Worm (Caenorhabditis elegans): ENCODE data around the gene R53.4.

R53.4 gene

DNA sequence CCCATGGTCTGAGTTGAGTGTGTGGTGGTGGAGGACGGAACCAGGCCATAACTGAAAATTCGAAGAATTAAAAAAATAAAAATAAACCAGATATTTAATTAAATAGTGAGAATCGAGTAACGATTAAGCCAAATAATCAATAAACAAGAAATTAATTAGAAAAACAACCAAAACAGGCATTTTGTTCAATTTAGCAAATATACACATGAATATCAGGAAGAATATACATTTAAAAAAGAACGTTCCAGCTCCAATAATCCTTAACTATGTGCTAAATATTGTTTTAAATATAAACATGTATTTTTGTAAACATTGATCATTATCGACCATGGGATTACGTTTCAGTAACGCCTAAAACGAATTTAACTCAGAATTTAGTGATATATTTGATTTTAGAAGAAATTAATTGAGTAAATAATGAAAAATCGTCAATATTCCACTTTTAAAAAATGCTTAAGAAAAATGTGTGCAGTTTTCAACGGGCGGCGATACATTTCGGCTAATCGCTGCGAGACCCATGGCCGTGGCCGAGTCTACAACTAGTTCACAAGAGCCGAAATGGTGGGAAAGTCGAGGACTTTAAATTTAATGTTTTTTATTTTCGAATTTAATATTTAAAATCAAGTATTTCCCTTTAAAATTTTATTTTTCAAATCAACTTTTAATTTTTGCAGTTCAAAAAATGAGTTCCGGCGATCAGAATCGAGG lies at the start of gene R53.4, which contains the start of gene psf-1 (continued):
- TF ChIP-seq rnt-1 (tag; optimal IDR thresholded peaks at IDR 0.05) (peak; percentile 91), efl-3 (GFP tag; optimal IDR thresholded peaks at IDR 0.05) (no peak), nhr-77 (tag; optimal IDR thresholded peaks at IDR 0.05) (peak; percentile 25), blmp-1 (tag; optimal IDR thresholded peaks at IDR 0.05) (peak; percentile 62), fos-1 (tag; optimal IDR thresholded peaks at IDR 0.05) (no peak), ceh-8 (GFP tag; optimal IDR thresholded peaks at IDR 0.05) (no peak), fkh-4 (tag; optimal IDR thresholded peaks at IDR 0.05; ENCODE audit: borderline replicate concordance) (no peak), ztf-4 (tag; optimal IDR thresholded peaks at IDR 0.05) (no peak), unc-62 (GFP tag; optimal IDR thresholded peaks at IDR 0.05) (no peak), hlh-17 (GFP tag; optimal IDR thresholded peaks at IDR 0.05; ENCODE audit: borderline replicate concordance) (no peak), lsy-2 (tag; optimal IDR thresholded peaks at IDR 0.05) (peak; percentile 80 to 88), ces-1 (GFP tag; optimal IDR thresholded peaks at IDR 0.05) (no peak), C16A3.4 (tag; optimal IDR thresholded peaks at IDR 0.05) (peak; percentile 61), isw-1 (GFP tag; IDR thresholded peaks at IDR 0.05) (peak; percentile 59), pax-3 (tag; optimal IDR thresholded peaks at IDR 0.05) (peak; percentile 33), sox-4 (tag; optimal IDR thresholded peaks at IDR 0.05) (no peak), nhr-12 (tag; optimal IDR thresholded peaks at IDR 0.05) (no peak), snpc-4 (tag; optimal IDR thresholded peaks at IDR 0.05) (peak; percentile 23), ceh-82 (tag; optimal IDR thresholded peaks at IDR 0.05) (peak in 2 of 3 experiments; percentile 28 to 48), mef-2 (tag; optimal IDR thresholded peaks at IDR 0.05) (no peak), lin-35 (GFP tag; optimal IDR thresholded peaks at IDR 0.05) (peak; percentile 87 to 92), dsc-1 (tag; optimal IDR thresholded peaks at IDR 0.05) (peak; percentile 19), unc-30 (tag; optimal IDR thresholded peaks at IDR 0.05) (no peak), irx-1 (tag; optimal IDR thresholded peaks at IDR 0.05) (peak; percentile 53), F16B12.6 (tag; optimal IDR thresholded peaks at IDR 0.05) (peak; percentile 55), ets-5 (GFP tag; IDR thresholded peaks at IDR 0.05) (no peak), ceh-88 (GFP tag; IDR thresholded peaks at IDR 0.05) (no peak), mdl-1 (tag; optimal IDR thresholded peaks at IDR 0.05) (peak in 1 of 2 experiments; percentile 24), pag-3 (tag; optimal IDR thresholded peaks at IDR 0.05; ENCODE audit: borderline replicate concordance, insufficient read depth) (no peak), zip-4 (GFP tag; optimal IDR thresholded peaks at IDR 0.05) (no peak), ceh-63 (GFP tag; optimal IDR thresholded peaks at IDR 0.05) (no peak), aha-1 (tag; optimal IDR thresholded peaks at IDR 0.05) (peak; percentile 15), lin-39 (tag; optimal IDR thresholded peaks at IDR 0.05) (no peak)

DNA sequence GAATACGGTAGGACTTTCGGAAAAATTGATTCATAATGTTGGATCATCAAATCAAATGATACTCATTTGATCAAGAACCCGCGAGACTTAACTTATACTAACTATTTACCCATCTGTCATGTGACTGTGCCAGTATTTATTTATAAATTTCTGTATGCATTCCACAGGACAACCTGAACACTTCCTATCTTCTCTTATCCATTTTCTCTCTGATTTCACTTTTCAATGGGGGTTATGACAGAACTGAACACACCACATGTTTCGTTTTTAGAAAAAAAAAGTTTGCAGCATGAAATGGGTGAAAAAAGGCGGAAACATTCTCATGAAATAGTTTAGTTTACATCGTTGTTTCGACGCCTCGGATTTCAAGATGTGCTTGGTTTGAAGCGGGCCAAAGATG lies 49.7 kb upstream of the R53.4 start:
- no peak for TF ChIP-seq aly-2 (tag; optimal IDR thresholded peaks at IDR 0.05)
- TF ChIP-seq vab-15 (tag; optimal IDR thresholded peaks at IDR 0.05): no peak
- no peak for TF ChIP-seq zag-1 (tag; optimal IDR thresholded peaks at IDR 0.05)
- TF ChIP-seq dsc-1 (tag; optimal IDR thresholded peaks at IDR 0.05): peak; percentile 13
- TF ChIP-seq nhr-11 (tag; optimal IDR thresholded peaks at IDR 0.05): no peak
- TF ChIP-seq ztf-11 (tag; optimal IDR thresholded peaks at IDR 0.05): no peak
- TF ChIP-seq nhr-76 (tag; optimal IDR thresholded peaks at IDR 0.05): no peak
- TF ChIP-seq alr-1 (tag; optimal IDR thresholded peaks at IDR 0.05; ENCODE audit: borderline replicate concordance): no peak
- peak; percentile 59 for TF ChIP-seq blmp-1 (tag; optimal IDR thresholded peaks at IDR 0.05)
- TF ChIP-seq lin-39 (tag; optimal IDR thresholded peaks at IDR 0.05): no peak
- TF ChIP-seq lin-35 (GFP tag; optimal IDR thresholded peaks at IDR 0.05): peak in 1 of 2 experiments; percentile 39
- no peak for TF ChIP-seq C04F5.9 (tag; optimal IDR thresholded peaks at IDR 0.05)
- no peak for TF ChIP-seq jun-1 (tag; optimal IDR thresholded peaks at IDR 0.05)
- no peak for TF ChIP-seq sox-4 (tag; optimal IDR thresholded peaks at IDR 0.05)
- no peak for TF ChIP-seq ceh-88 (GFP tag; IDR thresholded peaks at IDR 0.05)
- no peak for TF ChIP-seq snu-23 (GFP tag; optimal IDR thresholded peaks at IDR 0.05)

Measured in whole organism, L1 larva.